Fruit fly (Drosophila melanogaster) whole organism, embryonic: Measurements from ENCODE around the gene CG10508.

Source experiments
- CG10654 ChIP-seq: fragments of 200-800 bp; sonication (Bioruptor generic); optimal IDR thresholded peaks from 2 replicates; lab custom pipeline; 2016; ENCODE audit warnings: missing biosample characterization, missing genetic modification characterization
- CG1233 ChIP-seq: fragments of 200-800 bp; sonication (Bioruptor generic); optimal IDR thresholded peaks from 4 replicates; lab custom pipeline; 2018; ENCODE audit warnings: missing biosample characterization, mild to moderate bottlenecking, missing genetic modification characterization
- CG12659 ChIP-seq: fragments of 200-800 bp; sonication (Bioruptor generic); optimal IDR thresholded peaks from 3 replicates; lab custom pipeline; 2017; ENCODE audit warnings: mild to moderate bottlenecking, missing biosample characterization, missing genetic modification reagents, missing genetic modification characterization
- CG2875 ChIP-seq: fragments of 200-800 bp; sonication (Bioruptor generic); optimal IDR thresholded peaks from 2 replicates; lab custom pipeline; 2017; ENCODE audit warnings: missing biosample characterization, mild to moderate bottlenecking, missing genetic modification characterization, missing genetic modification reagents
- CG30431 ChIP-seq: fragments of 200-800 bp; sonication (Bioruptor generic); optimal IDR thresholded peaks from 2 replicates; lab custom pipeline; 2017; ENCODE audit warnings: missing biosample characterization, missing genetic modification characterization
- Nf-YC ChIP-seq: fragments of 200-800 bp; optimal IDR thresholded peaks from 3 replicates; lab custom pipeline; 2019; ENCODE audit warnings: missing biosample characterization, mild to moderate bottlenecking, missing genetic modification characterization, moderate library complexity
- ato ChIP-seq: fragments of 200-800 bp; sonication (Bioruptor generic); IDR thresholded peaks from 2 replicates; pipeline ENCODE4 v1.3.6; 2022; ENCODE audit warnings: missing biosample characterization, missing genetic modification characterization; ENCODE audit not compliant: partially characterized antibody
- bsh ChIP-seq, 2 experiments: fragments of 200-800 bp; sonication (Bioruptor generic); optimal IDR thresholded peaks; 2 replicates each; lab custom pipeline; 2017 to 2018; ENCODE audit warnings: mild to moderate bottlenecking in 2 of 2, missing biosample characterization in 2 of 2, missing genetic modification characterization in 2 of 2, moderate library complexity in 1 of 2
- kay ChIP-seq: fragments of 200-800 bp; sonication (Bioruptor generic); optimal IDR thresholded peaks from 2 replicates; lab custom pipeline; 2016; ENCODE audit warnings: missing biosample characterization, missing genetic modification characterization
- pan ChIP-seq, 4 experiments: fragments of >200 bp in 3 of 4; fragments of 200-800 bp in 1 of 4; sonication (Bioruptor generic) in 1 of 4; optimal IDR thresholded peaks in 3 of 4; IDR thresholded peaks in 1 of 4; 2 replicates each; pipeline versions ENCODE4 v1.3.6 to Lab custom; 2017 to 2022; ENCODE audit warnings: missing biosample characterization in 2 of 4, missing genetic modification characterization in 2 of 4, mixed read lengths in 1 of 4
- scrt ChIP-seq: fragments of 200-800 bp; sonication (Bioruptor generic); optimal IDR thresholded peaks from 2 replicates; lab custom pipeline; 2018; ENCODE audit warnings: missing biosample characterization, mild to moderate bottlenecking, missing genetic modification characterization, moderate library complexity
- twi ChIP-seq: fragments of 200-800 bp; optimal IDR thresholded peaks from 2 replicates; lab custom pipeline; 2019; ENCODE audit warnings: missing biosample characterization, mild to moderate bottlenecking, missing genetic modification characterization, moderate library complexity

DNA sequence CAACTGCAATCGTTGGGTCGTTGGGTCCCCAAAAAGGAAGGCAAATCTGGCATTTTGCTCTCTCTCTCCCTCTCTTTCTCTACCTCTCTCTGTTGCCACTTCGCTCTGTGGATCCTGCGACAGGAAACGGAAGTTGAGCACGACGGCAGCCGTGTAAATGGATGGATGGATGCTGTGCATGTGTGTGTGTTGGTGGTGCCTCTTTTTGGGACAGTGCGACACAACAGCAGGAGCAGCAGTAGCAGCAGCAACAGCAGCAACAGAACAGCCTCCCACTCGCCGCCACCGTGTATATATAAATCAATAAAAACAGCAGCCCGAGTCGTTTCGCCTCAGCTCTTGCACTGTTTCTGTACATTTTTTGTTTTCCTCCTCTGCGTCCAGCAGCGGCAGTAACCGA, 18.0 kb upstream of the CG10508 start:
- no peak for TF ChIP-seq CG10654
- no peak for TF ChIP-seq Nf-YC (tag; lab: Kevin White, UChicago)
- no peak for TF ChIP-seq ato (GFP tag; lab: Robert Waterston, UW)
- no peak for TF ChIP-seq CG1233 (GFP tag; lab: Kevin White, UChicago)
- no peak for TF ChIP-seq kay (GFP tag; lab: Kevin White, UChicago)
- no peak for TF ChIP-seq bsh (GFP tag; optimal IDR thresholded peaks at IDR 0.05; lab: Kevin White, UChicago)
- peak; percentile 66 for TF ChIP-seq scrt (GFP tag; lab: Kevin White, UChicago)
- TF ChIP-seq CG30431 (GFP tag; lab: Kevin White, UChicago): no peak
- no peak for TF ChIP-seq CG2875 (GFP tag; lab: Kevin White, UChicago)
- TF ChIP-seq pan (optimal IDR thresholded peaks at IDR 0.05; lab: Kevin White, UChicago): no peak
- no peak for TF ChIP-seq pan (GFP tag; optimal IDR thresholded peaks at IDR 0.05 in 1 of 2, IDR thresholded peaks at IDR 0.05 in 1 of 2)
- no peak for TF ChIP-seq CG12659
- TF ChIP-seq twi (tag; lab: Kevin White, UChicago): no peak
